Fruit fly (Drosophila melanogaster): ENCODE data around the gene CG42233.

The CG42233 gene

dm6 chr3R:31767528-31767927 is 37.5 kb downstream of the CG42233 start:
- TF ChIP-seq CG10348 (GFP tag; IDR thresholded peaks at IDR 0.05), result no peak
- no peak for TF ChIP-seq CG12605 (GFP tag; IDR thresholded peaks at IDR 0.05)
- no peak for TF ChIP-seq CG4496 (GFP tag; IDR thresholded peaks at IDR 0.05)
- TF ChIP-seq rn (GFP tag; IDR thresholded peaks at IDR 0.05), result no peak
- TF ChIP-seq gl (tag; optimal IDR thresholded peaks at IDR 0.05), result no peak
- peak; percentile 84 for TF ChIP-seq CG14655 (GFP tag; optimal IDR thresholded peaks at IDR 0.05)
- TF ChIP-seq CG17806 (tag; optimal IDR thresholded peaks at IDR 0.05), result peak; percentile 32
- no peak for TF ChIP-seq D1 (tag; optimal IDR thresholded peaks at IDR 0.05)
- no peak for TF ChIP-seq Ets98B (GFP tag; IDR thresholded peaks at IDR 0.05)
- 0 out of 3 replicates have a peak, but pooled peaks have one; percentile 25 for TF ChIP-seq fd96Ca (GFP tag; IDR thresholded peaks at IDR 0.05)
- peak; percentile 54 for TF ChIP-seq CG8159 (tag; optimal IDR thresholded peaks at IDR 0.05)
- no peak for TF ChIP-seq CG13204 (GFP tag; optimal IDR thresholded peaks at IDR 0.05)
- no peak for TF ChIP-seq Snoo (tag; optimal IDR thresholded peaks at IDR 0.05)
- TF ChIP-seq CG9948 (tag; optimal IDR thresholded peaks at IDR 0.05), result peak; percentile 47
- TF ChIP-seq Pif1B (GFP tag; optimal IDR thresholded peaks at IDR 0.05), result peak; percentile 47
- TF ChIP-seq CG8301 (tag; optimal IDR thresholded peaks at IDR 0.05), result peak; percentile 71
- no peak for TF ChIP-seq EcR (GFP tag; optimal IDR thresholded peaks at IDR 0.05)
- peak; percentile 14 for TF ChIP-seq CG34367 (tag; optimal IDR thresholded peaks at IDR 0.05)
- TF ChIP-seq Pif1A (GFP tag; optimal IDR thresholded peaks at IDR 0.05), result peak; percentile 56
- TF ChIP-seq CG32121 (GFP tag; IDR thresholded peaks at IDR 0.05), result no peak
- no peak for TF ChIP-seq CG15710 (tag; optimal IDR thresholded peaks at IDR 0.05)

- TF ChIP-seq CG13204 (GFP tag; optimal IDR thresholded peaks at IDR 0.05), result no peak
- TF ChIP-seq CG12605 (GFP tag; IDR thresholded peaks at IDR 0.05), result no peak
- no peak for TF ChIP-seq EcR (GFP tag; optimal IDR thresholded peaks at IDR 0.05)
- TF ChIP-seq CG17806 (tag; optimal IDR thresholded peaks at IDR 0.05), result no peak
- TF ChIP-seq Pif1B (GFP tag; optimal IDR thresholded peaks at IDR 0.05), result no peak
- no peak for TF ChIP-seq fd96Ca (GFP tag; IDR thresholded peaks at IDR 0.05)
- no peak for TF ChIP-seq CG15710 (tag; optimal IDR thresholded peaks at IDR 0.05)
- no peak for TF ChIP-seq CG4496 (GFP tag; IDR thresholded peaks at IDR 0.05)
- TF ChIP-seq Ets98B (GFP tag; IDR thresholded peaks at IDR 0.05), result no peak
- TF ChIP-seq rn (GFP tag; IDR thresholded peaks at IDR 0.05), result no peak
- no peak for TF ChIP-seq Pif1A (GFP tag; optimal IDR thresholded peaks at IDR 0.05)
- no peak for TF ChIP-seq CG14655 (GFP tag; optimal IDR thresholded peaks at IDR 0.05)
- no peak for TF ChIP-seq CG8159 (tag; optimal IDR thresholded peaks at IDR 0.05)
- no peak for TF ChIP-seq CG32121 (GFP tag; IDR thresholded peaks at IDR 0.05)
These were observed 39.9 kb downstream of the CG42233 start for dm6 chr3R:31765145-31765544.

dm6 chr3R:31764672-31765071 is 40.4 kb downstream of the CG42233 start, which contains the start of gene CG2150:
CG2150 (minus strand) TSS chr3R:31764772.
- TF ChIP-seq CG4496 (GFP tag; IDR thresholded peaks at IDR 0.05) (peak; percentile 16; the same call in 1 of the 3 replicates), fd96Ca (GFP tag; IDR thresholded peaks at IDR 0.05) (no peak), CG32121 (GFP tag; IDR thresholded peaks at IDR 0.05) (no peak), CG15710 (tag; optimal IDR thresholded peaks at IDR 0.05) (no peak), Pif1A (GFP tag; optimal IDR thresholded peaks at IDR 0.05) (no peak), CG9948 (tag; optimal IDR thresholded peaks at IDR 0.05) (no peak), Ets98B (GFP tag; IDR thresholded peaks at IDR 0.05) (peak; percentile 24; the same call in 1 of the 2 replicates), CG8159 (tag; optimal IDR thresholded peaks at IDR 0.05) (no peak), CG12605 (GFP tag; IDR thresholded peaks at IDR 0.05) (no peak), Snoo (tag; optimal IDR thresholded peaks at IDR 0.05) (no peak), gl (tag; optimal IDR thresholded peaks at IDR 0.05) (no peak), CG10348 (GFP tag; IDR thresholded peaks at IDR 0.05) (no peak), CG34367 (tag; optimal IDR thresholded peaks at IDR 0.05) (no peak), rn (GFP tag; IDR thresholded peaks at IDR 0.05) (no peak)

dm6 chr3R:31762672-31763071 is 42.4 kb downstream of the CG42233 start:
- TF ChIP-seq CG4496 (GFP tag; IDR thresholded peaks at IDR 0.05) (peak; percentile 51; the same call in 2 of the 3 replicates), Pif1A (GFP tag; optimal IDR thresholded peaks at IDR 0.05) (peak; percentile 71), Snoo (tag; optimal IDR thresholded peaks at IDR 0.05) (no peak), CG12605 (GFP tag; IDR thresholded peaks at IDR 0.05) (no peak), CG34367 (tag; optimal IDR thresholded peaks at IDR 0.05) (peak; percentile 55), CG13204 (GFP tag; optimal IDR thresholded peaks at IDR 0.05) (peak; percentile 22), rn (GFP tag; IDR thresholded peaks at IDR 0.05) (no peak), Ets98B (GFP tag; IDR thresholded peaks at IDR 0.05) (peak; percentile 58), gl (tag; optimal IDR thresholded peaks at IDR 0.05) (no peak), CG9948 (tag; optimal IDR thresholded peaks at IDR 0.05) (peak; percentile 65), CG17806 (tag; optimal IDR thresholded peaks at IDR 0.05) (peak; percentile 75), Pif1B (GFP tag; optimal IDR thresholded peaks at IDR 0.05) (peak; percentile 76), CG32121 (GFP tag; IDR thresholded peaks at IDR 0.05) (peak; percentile 49; the same call in 1 of the 2 replicates), CG14655 (GFP tag; optimal IDR thresholded peaks at IDR 0.05) (peak; percentile 76), EcR (GFP tag; optimal IDR thresholded peaks at IDR 0.05) (peak; percentile 2), CG15710 (tag; optimal IDR thresholded peaks at IDR 0.05) (peak; percentile 70), CG8301 (tag; optimal IDR thresholded peaks at IDR 0.05) (peak; percentile 70), CG10348 (GFP tag; IDR thresholded peaks at IDR 0.05) (no peak), CG8159 (tag; optimal IDR thresholded peaks at IDR 0.05) (peak; percentile 84), fd96Ca (GFP tag; IDR thresholded peaks at IDR 0.05) (peak; percentile 78), D1 (tag; optimal IDR thresholded peaks at IDR 0.05) (no peak)

dm6 chr3R:31761529-31762009 is 43.5 kb downstream of the CG42233 start, which contains the start of gene Smvt:
Smvt (minus strand) TSS chr3R:31761579.
- TF ChIP-seq CG9948 (tag; optimal IDR thresholded peaks at IDR 0.05), result no peak
- TF ChIP-seq CG4496 (GFP tag; IDR thresholded peaks at IDR 0.05), result 0 out of 3 replicates have a peak, but pooled peaks have one; percentile 29
- peak; percentile 45 for TF ChIP-seq EcR (GFP tag; optimal IDR thresholded peaks at IDR 0.05)
